Worm (Caenorhabditis elegans): Measurements from ENCODE around the gene Y47D3A.14.

DNA sequence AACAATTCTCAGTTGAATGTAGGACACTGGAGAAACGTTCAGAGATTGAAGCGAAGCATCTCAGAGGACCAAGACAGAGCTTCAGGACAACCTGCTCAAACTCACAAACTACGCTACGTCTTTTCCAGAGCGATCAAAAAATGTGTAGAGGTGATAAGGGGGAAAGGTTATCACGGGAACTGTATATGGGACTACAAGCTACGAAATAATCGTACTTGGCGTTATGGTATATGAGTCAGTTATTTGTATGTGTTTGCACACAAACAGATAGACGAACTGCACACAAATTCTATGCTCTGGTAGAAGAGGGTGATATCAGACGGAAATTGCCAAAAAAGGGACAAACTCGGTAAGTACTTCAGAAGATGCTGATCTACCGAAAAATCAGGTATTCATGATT is 32.5 kb upstream of the Y47D3A.14 start:
- no peak for TF ChIP-seq unc-62 (GFP tag; optimal IDR thresholded peaks at IDR 0.05)
- no peak for TF ChIP-seq snpc-4 (tag; optimal IDR thresholded peaks at IDR 0.05)
- TF ChIP-seq nhr-76 (tag; optimal IDR thresholded peaks at IDR 0.05): no peak
- TF ChIP-seq ztf-11 (tag; optimal IDR thresholded peaks at IDR 0.05): no peak
- TF ChIP-seq nhr-28 (tag; optimal IDR thresholded peaks at IDR 0.05): no peak
- no peak for TF ChIP-seq drap-1 (GFP tag; optimal IDR thresholded peaks at IDR 0.05)
- no peak for TF ChIP-seq nhr-237 (tag; optimal IDR thresholded peaks at IDR 0.05)
- TF ChIP-seq lsy-2 (tag; optimal IDR thresholded peaks at IDR 0.05): no peak

Data from whole organism, mixed stage, embryonic.